Fruit fly (Drosophila melanogaster) whole organism, embryonic: ENCODE data around the gene Art3.

Experiments used
- Abd-B ChIP-seq: fragments of 200-800 bp; sonication (Bioruptor generic); optimal IDR thresholded peaks from 2 replicates; lab custom pipeline; 2018; ENCODE audit warnings: missing biosample characterization, mild to moderate bottlenecking, missing genetic modification characterization, moderate library complexity
- Asciz ChIP-seq: fragments of 200-800 bp; sonication (Bioruptor generic); optimal IDR thresholded peaks from 2 replicates; lab custom pipeline; 2017; ENCODE audit warnings: missing biosample characterization, mild to moderate bottlenecking, missing genetic modification characterization, missing genetic modification reagents
- Awh ChIP-seq: fragments of 200-800 bp; sonication (Bioruptor generic); IDR thresholded peaks from 2 replicates; pipeline ENCODE4, ENCODE4 v1.3.6; 2022; ENCODE audit warnings: missing biosample characterization, missing genetic modification characterization
- CG10565 ChIP-seq: fragments of 200-800 bp; sonication (Bioruptor generic); optimal IDR thresholded peaks from 3 replicates; lab custom pipeline; 2016; ENCODE audit warnings: missing biosample characterization, mild to moderate bottlenecking, missing genetic modification characterization
- CG11695 ChIP-seq: fragments of 200-800 bp; sonication (Bioruptor generic); IDR thresholded peaks from 3 replicates; pipeline ENCODE4 v1.3.6; 2022; ENCODE audit warnings: missing biosample characterization, missing genetic modification characterization
- CG12299 ChIP-seq: fragments of 200-800 bp; sonication (Bioruptor generic); optimal IDR thresholded peaks from 2 replicates; lab custom pipeline; 2018; ENCODE audit warnings: missing biosample characterization, mild to moderate bottlenecking, missing genetic modification characterization
- CG13287 ChIP-seq: fragments of 200-800 bp; sonication (Bioruptor generic); IDR thresholded peaks from 2 replicates; pipeline ENCODE4 v1.3.6; 2022; ENCODE audit warnings: missing biosample characterization, missing genetic modification characterization; ENCODE audit not compliant: partially characterized antibody
- CG14667 ChIP-seq: fragments of 200-800 bp; sonication (Bioruptor generic); IDR thresholded peaks from 2 replicates; pipeline ENCODE4 v1.3.6; 2022; ENCODE audit warnings: missing biosample characterization, missing genetic modification characterization
- CG2202 ChIP-seq: fragments of 200-800 bp; sonication (Bioruptor generic); optimal IDR thresholded peaks from 2 replicates; lab custom pipeline; 2018; ENCODE audit warnings: missing biosample characterization, mild to moderate bottlenecking, missing genetic modification characterization
- CG2712 ChIP-seq: fragments of 200-800 bp; optimal IDR thresholded peaks from 3 replicates; lab custom pipeline; 2019; ENCODE audit warnings: missing biosample characterization, mild to moderate bottlenecking, missing genetic modification characterization, moderate library complexity
- CG2875 ChIP-seq: fragments of 200-800 bp; sonication (Bioruptor generic); optimal IDR thresholded peaks from 2 replicates; lab custom pipeline; 2017; ENCODE audit warnings: missing biosample characterization, mild to moderate bottlenecking, missing genetic modification characterization, missing genetic modification reagents
- CG30020 ChIP-seq: fragments of 200-800 bp; optimal IDR thresholded peaks from 2 replicates; lab custom pipeline; 2019; ENCODE audit warnings: missing biosample characterization, mild to moderate bottlenecking, missing genetic modification characterization, moderate library complexity
- CG3847 ChIP-seq: fragments of 200-800 bp; sonication (Bioruptor generic); IDR thresholded peaks from 2 replicates; pipeline ENCODE4 v1.3.6; 2022; ENCODE audit warnings: missing biosample characterization, missing genetic modification characterization
- CG42726 ChIP-seq: fragments of 200-800 bp; sonication (Bioruptor generic); IDR thresholded peaks from 2 replicates; pipeline ENCODE4 v1.3.6; 2022; ENCODE audit warnings: missing biosample characterization, missing genetic modification characterization; ENCODE audit not compliant: partially characterized antibody
- CG7745 ChIP-seq: fragments of 200-800 bp; sonication (Bioruptor generic); optimal IDR thresholded peaks from 2 replicates; lab custom pipeline; 2018; ENCODE audit warnings: missing biosample characterization, mild to moderate bottlenecking, missing genetic modification characterization, moderate library complexity
- CG7928 ChIP-seq: fragments of 200-800 bp; sonication (Bioruptor generic); optimal IDR thresholded peaks from 2 replicates; lab custom pipeline; 2017; ENCODE audit warnings: missing biosample characterization, mild to moderate bottlenecking, missing genetic modification characterization
- CG7987 ChIP-seq: fragments of 200-800 bp; sonication (Bioruptor generic); optimal IDR thresholded peaks from 2 replicates; lab custom pipeline; 2018; ENCODE audit warnings: missing biosample characterization, mild to moderate bottlenecking, missing genetic modification characterization, moderate library complexity
- CG8388 ChIP-seq: fragments of 200-800 bp; sonication (Bioruptor generic); optimal IDR thresholded peaks from 2 replicates; lab custom pipeline; 2019; ENCODE audit warnings: missing biosample characterization, mild to moderate bottlenecking, missing genetic modification characterization, moderate library complexity
- CG8478 ChIP-seq: fragments of >200 bp; optimal IDR thresholded peaks from 2 replicates; lab custom pipeline; 2018
- CG9876 ChIP-seq: fragments of 200-800 bp; sonication (Bioruptor generic); optimal IDR thresholded peaks from 2 replicates; lab custom pipeline; 2016; ENCODE audit warnings: missing biosample characterization, missing genetic modification characterization
- CTCF ChIP-seq: fragments of 200-800 bp; sonication (Bioruptor generic); optimal IDR thresholded peaks from 2 replicates; lab custom pipeline; 2017; ENCODE audit warnings: missing biosample characterization, mild to moderate bottlenecking, missing genetic modification characterization, moderate library complexity
- CrebB ChIP-seq: fragments of 200-800 bp; sonication (Bioruptor generic); optimal IDR thresholded peaks from 3 replicates; lab custom pipeline; 2018; ENCODE audit warnings: missing biosample characterization, mild to moderate bottlenecking, missing genetic modification characterization
- E2f1 ChIP-seq: fragments of 200-800 bp; sonication (Bioruptor generic); IDR thresholded peaks from 2 replicates; pipeline ENCODE4 v1.3.6; 2022; ENCODE audit warnings: missing biosample characterization, missing genetic modification characterization
- H15 ChIP-seq: fragments of 200-800 bp; sonication (Bioruptor generic); IDR thresholded peaks from 3 replicates; pipeline ENCODE4 v1.3.6; 2022; ENCODE audit warnings: missing biosample characterization, missing genetic modification characterization
- Hsf ChIP-seq: fragments of 200-800 bp; sonication (Bioruptor generic); optimal IDR thresholded peaks from 3 replicates; lab custom pipeline; 2016; ENCODE audit warnings: missing biosample characterization, missing genetic modification characterization
- Jarid2 ChIP-seq: fragments of 200-800 bp; sonication (Bioruptor generic); optimal IDR thresholded peaks from 3 replicates; lab custom pipeline; 2017; ENCODE audit warnings: mild to moderate bottlenecking, missing biosample characterization, missing genetic modification reagents, missing genetic modification characterization
- Myb ChIP-seq: fragments of 200-800 bp; sonication (Bioruptor generic); optimal IDR thresholded peaks from 2 replicates; lab custom pipeline; 2016; ENCODE audit warnings: missing biosample characterization, missing genetic modification characterization
- Nf-YB ChIP-seq: fragments of 200-800 bp; sonication (Bioruptor generic); optimal IDR thresholded peaks from 3 replicates; lab custom pipeline; 2019; ENCODE audit warnings: missing biosample characterization, mild to moderate bottlenecking, missing genetic modification characterization, moderate library complexity
- Pdp1 ChIP-seq, 2 experiments: fragments of 200-800 bp; sonication (Bioruptor generic); optimal IDR thresholded peaks; 3 replicates each; lab custom pipeline; 2016; ENCODE audit warnings: missing biosample characterization in 2 of 2, missing genetic modification characterization in 2 of 2, mild to moderate bottlenecking in 1 of 2, moderate library complexity in 1 of 2
- Ravus ChIP-seq: fragments of 200-800 bp; sonication (Bioruptor generic); IDR thresholded peaks from 2 replicates; pipeline ENCODE4 v1.3.6; 2022; ENCODE audit warnings: missing biosample characterization, missing genetic modification characterization
- bowl ChIP-seq: fragments of 200-800 bp; sonication (Bioruptor generic); IDR thresholded peaks from 2 replicates; pipeline ENCODE4 v1.3.6; 2022; ENCODE audit warnings: missing biosample characterization, missing genetic modification characterization
- dmrt11E ChIP-seq: fragments of 200-800 bp; sonication (Bioruptor generic); optimal IDR thresholded peaks from 3 replicates; lab custom pipeline; 2018; ENCODE audit warnings: missing biosample characterization, mild to moderate bottlenecking, missing genetic modification characterization, moderate library complexity
- ewg ChIP-seq: fragments of 200-800 bp; sonication (Bioruptor generic); optimal IDR thresholded peaks from 3 replicates; lab custom pipeline; 2017; ENCODE audit warnings: mild to moderate bottlenecking, missing biosample characterization, missing genetic modification reagents, missing genetic modification characterization
- fd96Cb ChIP-seq: fragments of 200-800 bp; sonication (Bioruptor generic); optimal IDR thresholded peaks from 2 replicates; lab custom pipeline; 2018; ENCODE audit warnings: missing biosample characterization, mild to moderate bottlenecking, missing genetic modification characterization, moderate library complexity
- gem ChIP-seq: fragments of 200-800 bp; sonication (Bioruptor generic); optimal IDR thresholded peaks from 2 replicates; lab custom pipeline; 2019; ENCODE audit warnings: missing biosample characterization, mild to moderate bottlenecking, missing genetic modification characterization, moderate library complexity
- grau ChIP-seq: fragments of 200-800 bp; optimal IDR thresholded peaks from 3 replicates; lab custom pipeline; 2019; ENCODE audit warnings: missing biosample characterization, mild to moderate bottlenecking, missing genetic modification characterization, moderate library complexity
- hkb ChIP-seq, 2 experiments: fragments of 200-800 bp in 1 of 2; fragments of >200 bp in 1 of 2; sonication (Bioruptor generic) in 1 of 2; IDR thresholded peaks in 1 of 2; optimal IDR thresholded peaks in 1 of 2; 2 replicates each; pipeline versions ENCODE4 v1.3.6 to Lab custom; 2017 to 2022; ENCODE audit warnings: missing biosample characterization in 1 of 2, missing genetic modification characterization in 1 of 2
- knrl ChIP-seq: fragments of 200-800 bp; sonication (Bioruptor generic); IDR thresholded peaks from 3 replicates; pipeline ENCODE4 v1.3.6; 2022; ENCODE audit warnings: missing biosample characterization, missing genetic modification characterization; ENCODE audit not compliant: partially characterized antibody
- nau ChIP-seq: fragments of 200-800 bp; sonication (Bioruptor generic); optimal IDR thresholded peaks from 3 replicates; lab custom pipeline; 2017; ENCODE audit warnings: missing biosample characterization, mild to moderate bottlenecking, missing genetic modification characterization, missing genetic modification reagents
- pho ChIP-seq: fragments of 200-800 bp; sonication (Bioruptor generic); optimal IDR thresholded peaks from 2 replicates; lab custom pipeline; 2016; ENCODE audit warnings: missing biosample characterization, missing genetic modification characterization
- phol ChIP-seq: fragments of 200-800 bp; sonication (Bioruptor generic); optimal IDR thresholded peaks from 3 replicates; lab custom pipeline; 2018; ENCODE audit warnings: missing biosample characterization, mild to moderate bottlenecking, missing genetic modification characterization, moderate library complexity
- psq ChIP-seq: fragments of 200-800 bp; sonication (Bioruptor generic); optimal IDR thresholded peaks from 2 replicates; lab custom pipeline; 2017; ENCODE audit warnings: missing biosample characterization, missing genetic modification characterization
- ro ChIP-seq: fragments of 200-800 bp; sonication (Bioruptor generic); IDR thresholded peaks from 2 replicates; pipeline ENCODE4 v1.3.6; 2022; ENCODE audit warnings: missing biosample characterization, missing genetic modification characterization
- slou ChIP-seq: fragments of 200-800 bp; sonication (Bioruptor generic); optimal IDR thresholded peaks from 3 replicates; lab custom pipeline; 2016; ENCODE audit warnings: missing biosample characterization, missing genetic modification characterization
- wdn ChIP-seq: fragments of 200-800 bp; sonication (Bioruptor generic); IDR thresholded peaks from 2 replicates; pipeline ENCODE4 v1.3.6; 2022; ENCODE audit warnings: missing biosample characterization, missing genetic modification characterization
- wek ChIP-seq: fragments of 200-800 bp; sonication (Bioruptor generic); optimal IDR thresholded peaks from 3 replicates; lab custom pipeline; 2018; ENCODE audit warnings: missing biosample characterization, mild to moderate bottlenecking, missing genetic modification characterization, moderate library complexity

Art3 gene

DNA sequence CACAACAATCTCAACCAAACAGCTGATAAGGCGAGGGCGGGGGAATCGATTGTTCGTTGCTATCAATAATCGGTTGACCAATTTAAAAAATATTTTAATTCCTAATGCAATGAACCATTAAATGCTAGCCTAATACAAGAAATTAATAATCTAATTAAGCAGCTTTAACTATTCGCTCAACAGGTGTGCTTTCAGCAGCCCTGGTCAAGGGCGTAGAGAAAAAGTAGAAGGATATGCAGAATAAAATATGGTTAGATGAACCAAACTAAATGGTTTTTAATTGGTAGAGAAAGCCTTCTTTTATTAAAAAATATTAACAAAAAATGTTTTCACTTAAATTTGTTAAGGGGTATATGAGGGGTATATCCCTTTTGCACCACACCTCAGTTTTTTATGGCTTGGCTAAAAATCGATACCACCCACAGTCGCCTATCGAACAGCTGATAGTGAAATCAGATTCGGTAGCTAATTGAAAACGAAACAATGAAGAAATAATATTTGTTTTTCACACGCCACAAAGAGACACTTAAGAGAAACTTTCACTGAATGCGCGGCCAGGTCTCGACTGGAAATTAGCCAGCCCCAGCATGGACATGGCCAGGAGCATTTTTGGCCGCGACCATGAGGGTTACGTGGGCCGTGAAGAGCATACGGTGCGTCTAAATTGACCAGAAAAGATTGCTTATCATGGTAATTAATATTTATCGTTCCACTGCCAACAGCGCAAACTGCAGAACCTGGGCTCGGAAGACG lies 10.2 kb downstream of the Art3 start, which contains the start of the genes SIDL and CG12241 (continued):
- TF ChIP-seq ro (GFP tag; lab: Robert Waterston, UW) = peak; percentile 82
- no peak for TF ChIP-seq CG8478 (lab: Kevin White, UChicago)
- no peak for TF ChIP-seq CG7745
- TF ChIP-seq phol (tag; lab: Kevin White, UChicago) = peak; percentile 82
- TF ChIP-seq CG12299 = peak; percentile 48
- peak; percentile 16 for TF ChIP-seq CG10565 (GFP tag; lab: Kevin White, UChicago)
- peak; percentile 70 for TF ChIP-seq wdn
- no peak for TF ChIP-seq CG42726 (GFP tag; lab: Robert Waterston, UW)
- peak; percentile 80 for TF ChIP-seq Ravus (GFP tag; lab: Robert Waterston, UW)
- TF ChIP-seq H15 = peak; percentile 91
- no peak for TF ChIP-seq CG2875
- TF ChIP-seq psq (GFP tag; lab: Kevin White, UChicago) = peak; percentile 13
- peak; percentile 72 for TF ChIP-seq Hsf (GFP tag; lab: Kevin White, UChicago)
- TF ChIP-seq slou = peak; percentile 69
- peak; percentile 52; the same call in 1 of the 2 replicates for TF ChIP-seq CG3847 (GFP tag; lab: Robert Waterston, UW)
- no peak for TF ChIP-seq Nf-YB (GFP tag; lab: Kevin White, UChicago)
- no peak for TF ChIP-seq gem (tag; lab: Kevin White, UChicago)
- TF ChIP-seq CG8388 (GFP tag; lab: Kevin White, UChicago) = peak; percentile 64
- TF ChIP-seq CG14667 (GFP tag; lab: Robert Waterston, UW) = peak; percentile 94
- no peak for TF ChIP-seq CG2202 (tag; lab: Kevin White, UChicago)
- TF ChIP-seq CG9876 (GFP tag; lab: Kevin White, UChicago) = no peak
- no peak for TF ChIP-seq CG7987 (GFP tag; lab: Kevin White, UChicago)
- TF ChIP-seq Awh (GFP tag; lab: Robert Waterston, UW) = peak; percentile 88
- TF ChIP-seq Asciz (GFP tag; lab: Kevin White, UChicago) = no peak
- peak; percentile 42 for TF ChIP-seq CG30020
- TF ChIP-seq CG7928 = peak; percentile 85
- peak; percentile 94 for TF ChIP-seq Abd-B (GFP tag; lab: Kevin White, UChicago)
- TF ChIP-seq CG11695 (GFP tag; lab: Robert Waterston, UW) = peak; percentile 92
- TF ChIP-seq hkb (optimal IDR thresholded peaks at IDR 0.05; lab: Kevin White, UChicago) = no peak
- peak; percentile 93 for TF ChIP-seq hkb (GFP tag; IDR thresholded peaks at IDR 0.05; lab: Robert Waterston, UW)
- no peak; the same call in 1 of the 2 replicates for TF ChIP-seq bowl (GFP tag; lab: Robert Waterston, UW)
- peak; percentile 81 to 90 for TF ChIP-seq Pdp1 (GFP tag; optimal IDR thresholded peaks at IDR 0.05; lab: Kevin White, UChicago)
- TF ChIP-seq CG2712 (tag; lab: Kevin White, UChicago) = peak; percentile 86
- TF ChIP-seq nau = no peak
- no peak for TF ChIP-seq CrebB (tag; lab: Kevin White, UChicago)
- peak; percentile 12 for TF ChIP-seq dmrt11E (tag; lab: Kevin White, UChicago)
- peak; percentile 94 for TF ChIP-seq E2f1 (GFP tag; lab: Robert Waterston, UW)
- no peak for TF ChIP-seq Jarid2
- TF ChIP-seq wek = no peak
- TF ChIP-seq fd96Cb (tag; lab: Kevin White, UChicago) = peak; percentile 79
- peak; percentile 57 for TF ChIP-seq grau (tag; lab: Kevin White, UChicago)
- TF ChIP-seq pho (GFP tag; lab: Kevin White, UChicago) = peak; percentile 79
- peak; percentile 16; the same call in 1 of the 3 replicates for TF ChIP-seq knrl
- no peak for TF ChIP-seq CTCF (GFP tag; lab: Kevin White, UChicago)
- peak; percentile 49 for TF ChIP-seq Myb (GFP tag; lab: Kevin White, UChicago)
- no peak for TF ChIP-seq ewg (GFP tag; lab: Kevin White, UChicago)
- no peak; the same call in 1 of the 2 replicates for TF ChIP-seq CG13287 (GFP tag; lab: Robert Waterston, UW)
